Worm (Caenorhabditis elegans): ENCODE results near the gene ctsa-3.2.

Gene ctsa-3.2

DNA sequence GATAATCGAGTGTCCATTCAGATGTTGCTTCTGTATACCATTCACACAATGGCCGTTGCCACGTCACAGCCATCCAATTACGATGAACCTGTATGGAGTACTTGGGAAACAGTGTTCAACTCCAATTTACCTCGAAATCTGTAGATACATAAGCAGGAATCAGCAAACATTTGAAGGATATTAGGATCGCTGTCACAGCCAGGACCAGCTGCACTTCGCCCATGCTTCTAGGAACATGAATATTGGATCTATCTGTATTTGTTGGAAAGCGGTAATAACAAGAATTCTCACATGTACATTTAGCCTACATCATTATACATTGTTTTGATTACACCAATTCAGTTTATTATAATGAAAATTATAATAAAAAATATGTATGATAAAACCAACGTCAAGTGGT, 11.2 kb downstream of the ctsa-3.2 start, which contains the start of gene algn-8 (continued):
- no peak for TF ChIP-seq aly-2 (tag; optimal IDR thresholded peaks at IDR 0.05)
- TF ChIP-seq mdl-1 (tag; optimal IDR thresholded peaks at IDR 0.05): no peak
- TF ChIP-seq aha-1 (tag): no peak
- no peak for TF ChIP-seq jun-1 (tag; optimal IDR thresholded peaks at IDR 0.05)
- 0 out of 2 replicates have a peak, but pooled peaks have one; percentile 16 for TF ChIP-seq tra-1 (GFP tag; IDR thresholded peaks at IDR 0.05)
- TF ChIP-seq gei-8 (GFP tag; optimal IDR thresholded peaks at IDR 0.05): no peak
- TF ChIP-seq daf-12 (tag; optimal IDR thresholded peaks at IDR 0.05): no peak
- TF ChIP-seq T20F7.1 (GFP tag; optimal IDR thresholded peaks at IDR 0.05): no peak
- no peak for TF ChIP-seq tag-97 (GFP tag; IDR thresholded peaks at IDR 0.05)
- peak; percentile 10 for TF ChIP-seq spr-3 (GFP tag; optimal IDR thresholded peaks at IDR 0.05)
- TF ChIP-seq snpc-1.2 (GFP tag; IDR thresholded peaks at IDR 0.05): no peak
- TF ChIP-seq nhr-28 (tag; optimal IDR thresholded peaks at IDR 0.05): no peak
- TF ChIP-seq F49E8.2 (tag; optimal IDR thresholded peaks at IDR 0.05; ENCODE audit: borderline replicate concordance): no peak
- TF ChIP-seq hmg-1.1 (GFP tag; IDR thresholded peaks at IDR 0.05): no peak
- no peak for TF ChIP-seq set-16 (GFP tag; IDR thresholded peaks at IDR 0.05)
- no peak for TF ChIP-seq hlh-11 (tag; optimal IDR thresholded peaks at IDR 0.05)
- TF ChIP-seq hif-1 (tag; optimal IDR thresholded peaks at IDR 0.05): no peak
- TF ChIP-seq saeg-2 (GFP tag; IDR thresholded peaks at IDR 0.05): no peak
- TF ChIP-seq attf-4 (tag; optimal IDR thresholded peaks at IDR 0.05): no peak
- no peak for TF ChIP-seq daf-16 (GFP tag; optimal IDR thresholded peaks at IDR 0.05)
- TF ChIP-seq daf-16 (tag; optimal IDR thresholded peaks at IDR 0.05): no peak
- TF ChIP-seq fkh-10 (GFP tag; optimal IDR thresholded peaks at IDR 0.05): no peak
- no peak for TF ChIP-seq ceh-28 (tag; optimal IDR thresholded peaks at IDR 0.05)
- TF ChIP-seq dve-1 (tag; optimal IDR thresholded peaks at IDR 0.05; ENCODE audit: insufficient read depth): no peak
- TF ChIP-seq Y48G9A.11 (GFP tag; IDR thresholded peaks at IDR 0.05): no peak
- TF ChIP-seq dmd-9 (GFP tag; IDR thresholded peaks at IDR 0.05): no peak
- TF ChIP-seq skn-1 (tag; optimal IDR thresholded peaks at IDR 0.05): no peak
- TF ChIP-seq lim-7 (GFP tag; IDR thresholded peaks at IDR 0.05): 0 out of 2 replicates have a peak, but pooled peaks have one; percentile 18
- TF ChIP-seq nhr-76 (tag; optimal IDR thresholded peaks at IDR 0.05): no peak
- TF ChIP-seq F26F4.8 (GFP tag; conservative IDR thresholded peaks at IDR 0.05): no peak
- no peak for TF ChIP-seq ceh-62 (tag; optimal IDR thresholded peaks at IDR 0.05)
- no peak for TF ChIP-seq arid-1 (GFP tag; conservative IDR thresholded peaks at IDR 0.05)
- no peak for TF ChIP-seq nhr-11 (tag; optimal IDR thresholded peaks at IDR 0.05)
- TF ChIP-seq nhr-102 (tag; optimal IDR thresholded peaks at IDR 0.05): peak; percentile 32
- TF ChIP-seq dmd-8 (GFP tag; IDR thresholded peaks at IDR 0.05): no peak
- no peak for TF ChIP-seq madf-9 (GFP tag; conservative IDR thresholded peaks at IDR 0.05)
- TF ChIP-seq cey-2 (tag; optimal IDR thresholded peaks at IDR 0.05; ENCODE audit: borderline replicate concordance, insufficient read depth): no peak
- no peak for TF ChIP-seq lir-3 (tag; optimal IDR thresholded peaks at IDR 0.05)
- TF ChIP-seq F10B5.3 (tag; optimal IDR thresholded peaks at IDR 0.05): peak; percentile 3
- 0 out of 2 replicates have a peak, but pooled peaks have one; percentile 29 for TF ChIP-seq zfp-3 (GFP tag; conservative IDR thresholded peaks at IDR 0.05)
- no peak for TF ChIP-seq snpc-4 (tag; optimal IDR thresholded peaks at IDR 0.05)
- TF ChIP-seq ZK337.2 (GFP tag; IDR thresholded peaks at IDR 0.05): no peak

ce11 chrII:9888549-9888948, 13.6 kb downstream of the ctsa-3.2 start:
- TF ChIP-seq nhr-10 (tag; optimal IDR thresholded peaks at IDR 0.05): no peak
- peak in 1 of 2 experiments; percentile 93 for TF ChIP-seq unc-62 (GFP tag; optimal IDR thresholded peaks at IDR 0.05 in 1 of 2)
- TF ChIP-seq unc-62 (tag; optimal IDR thresholded peaks at IDR 0.05): no peak
